Fruit fly (Drosophila melanogaster): Measurements from ENCODE around the gene CG3223.

DNA sequence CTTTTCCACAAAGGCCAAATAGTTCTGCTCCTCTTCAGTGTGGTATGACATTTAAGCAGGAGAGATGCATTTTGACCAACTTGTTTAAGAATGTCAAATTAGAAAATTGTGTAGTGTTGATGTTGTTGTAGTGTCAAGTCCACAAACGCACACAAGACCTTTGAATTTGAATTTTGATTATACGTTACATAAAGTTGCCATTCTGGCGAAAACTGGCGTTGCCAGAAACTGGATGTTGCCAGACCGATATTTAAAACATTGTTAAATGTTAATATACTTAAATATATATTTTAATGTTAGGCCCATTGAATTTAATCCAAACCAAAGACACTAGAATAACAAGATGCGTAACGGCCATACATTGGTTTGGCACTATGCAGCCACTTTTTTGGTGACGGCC is 36.2 kb upstream of the CG3223 start:
- TF ChIP-seq ttk (optimal IDR thresholded peaks at IDR 0.05) = no peak
- no peak for TF ChIP-seq insv (optimal IDR thresholded peaks at IDR 0.05)
- TF ChIP-seq psq (optimal IDR thresholded peaks at IDR 0.05) = no peak
- TF ChIP-seq Myc (optimal IDR thresholded peaks at IDR 0.05) = no peak
- no peak for TF ChIP-seq h (optimal IDR thresholded peaks at IDR 0.05)
- no peak for TF ChIP-seq Sin3A (optimal IDR thresholded peaks at IDR 0.05)

Data from Kc167 (cell line).